Fruit fly (Drosophila melanogaster) whole organism, embryonic: Measurements from ENCODE around the gene orion.

Experiments
- CTCF ChIP-seq: fragments of 200-800 bp; sonication (Bioruptor generic); optimal IDR thresholded peaks from 2 replicates; lab custom pipeline; 2017; ENCODE audit warnings: missing biosample characterization, mild to moderate bottlenecking, missing genetic modification characterization, moderate library complexity
- en ChIP-seq: fragments of 200-800 bp; sonication (Bioruptor generic); optimal IDR thresholded peaks from 2 replicates; lab custom pipeline; 2016; ENCODE audit warnings: missing biosample characterization, missing genetic modification characterization
- prd ChIP-seq, 3 experiments: fragments of >200 bp in 2 of 3; fragments of 200-800 bp in 1 of 3; sonication (Bioruptor generic) in 1 of 3; optimal IDR thresholded peaks in 2 of 3; IDR thresholded peaks in 1 of 3; 2 replicates in 2 of 3; 3 replicates in 1 of 3; pipeline versions ENCODE4 v1.3.6 to Lab custom; 2017 to 2022; ENCODE audit warnings: missing biosample characterization in 1 of 3, missing genetic modification characterization in 1 of 3

DNA sequence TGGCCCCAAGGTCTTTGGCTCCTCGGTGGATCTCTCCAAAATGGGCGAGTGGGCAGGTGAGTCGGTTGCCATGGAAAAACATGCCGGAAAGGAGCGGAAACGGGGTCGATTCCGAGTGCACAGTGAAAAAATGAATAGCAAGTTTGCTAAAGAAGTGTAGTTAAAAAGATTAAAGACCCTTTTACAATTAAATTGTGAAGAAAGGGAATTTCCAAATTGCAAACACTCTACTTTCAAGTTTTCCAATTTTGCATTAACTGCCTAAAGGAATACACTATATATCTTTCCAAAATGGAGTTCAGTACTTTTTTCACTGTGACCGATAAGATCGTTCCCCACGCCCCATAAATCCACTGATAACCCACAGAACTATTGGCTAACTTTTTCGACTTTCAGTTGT is 37.2 kb downstream of the orion start:
- TF ChIP-seq en (GFP tag; lab: Kevin White, UChicago) (no peak), prd (optimal IDR thresholded peaks at IDR 0.05; lab: Kevin White, UChicago) (no peak), prd (GFP tag; IDR thresholded peaks at IDR 0.05; lab: Robert Waterston, UW) (peak; percentile 56), CTCF (GFP tag; lab: Kevin White, UChicago) (no peak)
